Worm (Caenorhabditis elegans) whole organism, L1 larva: ENCODE measurements around the gene F02C12.3.

ENCODE experiments used
- C16A3.4 ChIP-seq: fragments of 150-350 bp; optimal IDR thresholded peaks from 2 replicates; lab custom pipeline; 2014; ENCODE audit warnings: missing biosample characterization, missing genetic modification characterization
- C34B4.2 ChIP-seq: sonication (generic microtip); optimal IDR thresholded peaks from 2 replicates; lab custom pipeline; 2017; ENCODE audit warnings: mild to moderate bottlenecking, missing genetic modification characterization, missing compliant biosample characterization
- F16B12.6 ChIP-seq: fragments of 150-350 bp; optimal IDR thresholded peaks from 2 replicates; lab custom pipeline; 2014; ENCODE audit warnings: missing biosample characterization, missing genetic modification characterization
- aha-1 ChIP-seq: fragments of 150-350 bp; optimal IDR thresholded peaks from 2 replicates; lab custom pipeline; 2014; ENCODE audit warnings: missing biosample characterization, missing genetic modification characterization
- alr-1 ChIP-seq: fragments of 200-800 bp; sonication (Bioruptor generic); optimal IDR thresholded peaks from 2 replicates; lab custom pipeline; 2018; ENCODE audit warnings: borderline replicate concordance, mild to moderate bottlenecking, missing genetic modification characterization, missing compliant biosample characterization
- ama-1 ChIP-seq: fragments of 150-350 bp; optimal IDR thresholded peaks from 2 replicates; lab custom pipeline; 2014
- blmp-1 ChIP-seq: fragments of 150-350 bp; optimal IDR thresholded peaks from 2 replicates; lab custom pipeline; 2014; ENCODE audit warnings: missing biosample characterization, missing genetic modification characterization
- ceh-8 ChIP-seq: fragments of 200-800 bp; sonication (Bioruptor generic); optimal IDR thresholded peaks from 2 replicates; lab custom pipeline; 2018; ENCODE audit warnings: mild to moderate bottlenecking, missing genetic modification characterization, moderate library complexity, missing compliant biosample characterization
- ceh-82 ChIP-seq, 3 experiments: fragments of 150-350 bp in 1 of 3; sonication (generic microtip) in 2 of 3; optimal IDR thresholded peaks; 2 replicates each; lab custom pipeline; 2014 to 2017; ENCODE audit warnings: missing biosample characterization in 3 of 3, missing genetic modification characterization in 3 of 3
- ces-1 ChIP-seq: fragments of 150-350 bp; optimal IDR thresholded peaks from 2 replicates; lab custom pipeline; 2014; ENCODE audit warnings: missing biosample characterization, missing genetic modification reagents, missing genetic modification characterization
- dpl-1 ChIP-seq, 3 experiments: fragments of 150-350 bp in 2 of 3; sonication (generic microtip) in 1 of 3; optimal IDR thresholded peaks; 2 replicates each; lab custom pipeline; 2014 to 2017; ENCODE audit warnings: missing biosample characterization in 3 of 3, missing genetic modification characterization in 3 of 3, missing genetic modification reagents in 3 of 3
- dsc-1 ChIP-seq: sonication (generic microtip); optimal IDR thresholded peaks from 2 replicates; lab custom pipeline; 2016; ENCODE audit warnings: mild to moderate bottlenecking, missing genetic modification characterization, missing compliant biosample characterization
- efl-3 ChIP-seq: fragments of 200-800 bp; sonication (Bioruptor generic); optimal IDR thresholded peaks from 2 replicates; lab custom pipeline; 2018; ENCODE audit warnings: mild to moderate bottlenecking, missing genetic modification characterization, missing compliant biosample characterization
- elt-2 ChIP-seq: sonication (generic microtip); optimal IDR thresholded peaks from 2 replicates; lab custom pipeline; 2016; ENCODE audit warnings: missing genetic modification characterization, mild to moderate bottlenecking, inconsistent platforms, missing compliant biosample characterization, missing genetic modification reagents
- fkh-4 ChIP-seq: sonication (generic microtip); optimal IDR thresholded peaks from 2 replicates; lab custom pipeline; 2016; ENCODE audit warnings: missing compliant biosample characterization, missing genetic modification characterization, borderline replicate concordance
- fos-1 ChIP-seq: fragments of 150-350 bp; optimal IDR thresholded peaks from 2 replicates; lab custom pipeline; 2014; ENCODE audit warnings: missing biosample characterization, missing genetic modification characterization
- grh-1 ChIP-seq: fragments of 200-800 bp; sonication (Bioruptor generic); IDR thresholded peaks from 2 replicates; pipeline ENCODE4 v1.3.6; 2022; ENCODE audit warnings: missing genetic modification reagents, missing genetic modification characterization, missing compliant biosample characterization
- hpl-2 ChIP-seq: fragments of 150-350 bp; optimal IDR thresholded peaks from 2 replicates; lab custom pipeline; 2014; ENCODE audit warnings: missing biosample characterization, missing genetic modification reagents, missing genetic modification characterization
- irx-1 ChIP-seq: sonication (generic microtip); optimal IDR thresholded peaks from 2 replicates; lab custom pipeline; 2016; ENCODE audit warnings: missing genetic modification characterization, missing compliant biosample characterization
- isw-1 ChIP-seq: fragments of 200-800 bp; sonication (Bioruptor generic); IDR thresholded peaks from 2 replicates; pipeline ENCODE4 v1.3.6; 2022; ENCODE audit warnings: missing genetic modification characterization, missing compliant biosample characterization
- jun-1 ChIP-seq: fragments of 150-350 bp; optimal IDR thresholded peaks from 2 replicates; lab custom pipeline; 2014; ENCODE audit warnings: missing biosample characterization, missing genetic modification reagents, missing genetic modification characterization
- lin-13 ChIP-seq: fragments of 150-350 bp; optimal IDR thresholded peaks from 2 replicates; lab custom pipeline; 2014; ENCODE audit warnings: missing biosample characterization, missing genetic modification reagents, missing genetic modification characterization
- lin-14 ChIP-seq: fragments of 200-800 bp; sonication (Bioruptor generic); optimal IDR thresholded peaks from 2 replicates; lab custom pipeline; 2018; ENCODE audit warnings: mild to moderate bottlenecking, missing genetic modification characterization, moderate library complexity, missing compliant biosample characterization
- lin-35 ChIP-seq, 2 experiments: fragments of 150-350 bp; optimal IDR thresholded peaks; 2 replicates each; lab custom pipeline; 2014; ENCODE audit warnings: missing biosample characterization in 2 of 2, missing genetic modification characterization in 2 of 2, missing genetic modification reagents in 2 of 2
- lin-39 ChIP-seq: fragments of 150-350 bp; optimal IDR thresholded peaks from 2 replicates; lab custom pipeline; 2014; ENCODE audit warnings: missing biosample characterization, missing genetic modification reagents, missing genetic modification characterization
- lir-3 ChIP-seq: sonication (generic microtip); optimal IDR thresholded peaks from 2 replicates; lab custom pipeline; 2016; ENCODE audit warnings: mild to moderate bottlenecking, missing genetic modification characterization, moderate library complexity, missing compliant biosample characterization; ENCODE audit not compliant: poor library complexity
- lsy-2 ChIP-seq, 2 experiments: fragments of 150-350 bp; optimal IDR thresholded peaks; 2 replicates each; lab custom pipeline; 2014; ENCODE audit warnings: missing biosample characterization in 2 of 2, missing genetic modification characterization in 2 of 2
- mab-9 ChIP-seq: fragments of 200-800 bp; sonication (Bioruptor generic); IDR thresholded peaks from 2 replicates; pipeline ENCODE4 v1.3.6; 2022; ENCODE audit warnings: missing genetic modification reagents, missing genetic modification characterization, missing compliant biosample characterization
- mdl-1 ChIP-seq, 2 experiments: fragments of 150-350 bp; optimal IDR thresholded peaks; 2 replicates each; lab custom pipeline; 2014 to 2017; ENCODE audit warnings: missing biosample characterization in 2 of 2, missing genetic modification characterization in 2 of 2, inconsistent platforms in 1 of 2
- mef-2 ChIP-seq: fragments of 150-350 bp; optimal IDR thresholded peaks from 2 replicates; lab custom pipeline; 2014; ENCODE audit warnings: missing biosample characterization, missing genetic modification characterization
- nhr-11 ChIP-seq: fragments of 150-350 bp; optimal IDR thresholded peaks from 2 replicates; lab custom pipeline; 2014; ENCODE audit warnings: missing biosample characterization, missing genetic modification characterization
- nhr-19 ChIP-seq: fragments of 200-800 bp; sonication (Bioruptor generic); conservative IDR thresholded peaks from 2 replicates; pipeline ENCODE4 v1.3.6; 2022; ENCODE audit warnings: missing genetic modification characterization, missing compliant biosample characterization
- nhr-20 ChIP-seq: sonication (generic microtip); optimal IDR thresholded peaks from 2 replicates; lab custom pipeline; 2016; ENCODE audit warnings: mild to moderate bottlenecking, missing genetic modification characterization, missing compliant biosample characterization
- nhr-28 ChIP-seq: fragments of 150-350 bp; optimal IDR thresholded peaks from 2 replicates; lab custom pipeline; 2014; ENCODE audit warnings: missing biosample characterization, missing genetic modification characterization
- nhr-76 ChIP-seq: sonication (generic microtip); optimal IDR thresholded peaks from 2 replicates; lab custom pipeline; 2017; ENCODE audit warnings: missing biosample characterization, missing genetic modification characterization
- nhr-85 ChIP-seq: sonication (generic microtip); peaks from one replicate; lab custom pipeline; 2016; ENCODE audit warnings: missing genetic modification characterization, inconsistent platforms, missing compliant biosample characterization
- nhr-90 ChIP-seq: sonication (generic microtip); optimal IDR thresholded peaks from 2 replicates; lab custom pipeline; 2016; ENCODE audit warnings: mild to moderate bottlenecking, missing genetic modification characterization, missing compliant biosample characterization; ENCODE audit not compliant: poor library complexity
- pqm-1 ChIP-seq: sonication (generic microtip); optimal IDR thresholded peaks from 3 replicates; lab custom pipeline; 2017; ENCODE audit warnings: missing biosample characterization, missing genetic modification characterization
- snpc-4 ChIP-seq: fragments of 150-350 bp; optimal IDR thresholded peaks from 2 replicates; lab custom pipeline; 2014; ENCODE audit warnings: missing biosample characterization, missing genetic modification characterization
- snu-23 ChIP-seq: sonication (generic microtip); optimal IDR thresholded peaks from 2 replicates; lab custom pipeline; 2016; ENCODE audit warnings: missing genetic modification characterization, missing compliant biosample characterization
- sox-4 ChIP-seq: sonication (generic microtip); optimal IDR thresholded peaks from 2 replicates; lab custom pipeline; 2016; ENCODE audit warnings: missing genetic modification characterization, missing compliant biosample characterization
- sptf-1 ChIP-seq: fragments of 150-350 bp; optimal IDR thresholded peaks from 2 replicates; lab custom pipeline; 2014; ENCODE audit warnings: missing biosample characterization, missing genetic modification characterization
- sup-37 ChIP-seq: fragments of 200-800 bp; sonication (Bioruptor generic); optimal IDR thresholded peaks from 2 replicates; lab custom pipeline; 2018; ENCODE audit warnings: mild to moderate bottlenecking, missing genetic modification characterization, missing compliant biosample characterization
- tbx-2 ChIP-seq: sonication (generic microtip); optimal IDR thresholded peaks from 2 replicates; lab custom pipeline; 2016; ENCODE audit warnings: missing genetic modification characterization, missing compliant biosample characterization
- tlp-1 ChIP-seq: fragments of 150-350 bp; optimal IDR thresholded peaks from 2 replicates; lab custom pipeline; 2014; ENCODE audit warnings: missing biosample characterization, missing genetic modification characterization
- unc-130 ChIP-seq: fragments of 150-350 bp; optimal IDR thresholded peaks from 2 replicates; lab custom pipeline; 2017; ENCODE audit warnings: missing biosample characterization, missing genetic modification characterization, inconsistent platforms
- unc-62 ChIP-seq: fragments of 150-350 bp; optimal IDR thresholded peaks from 2 replicates; lab custom pipeline; 2014; ENCODE audit warnings: missing biosample characterization, missing genetic modification reagents, missing genetic modification characterization
- xbp-1 ChIP-seq: sonication (generic microtip); optimal IDR thresholded peaks from 2 replicates; lab custom pipeline; 2016; ENCODE audit warnings: missing genetic modification characterization, missing compliant biosample characterization
- zag-1 ChIP-seq: fragments of 150-350 bp; optimal IDR thresholded peaks from 2 replicates; lab custom pipeline; 2014; ENCODE audit warnings: missing biosample characterization, missing genetic modification characterization
- zip-4 ChIP-seq: fragments of 200-800 bp; sonication (Bioruptor generic); optimal IDR thresholded peaks from 2 replicates; lab custom pipeline; 2018; ENCODE audit warnings: mild to moderate bottlenecking, missing genetic modification characterization, moderate library complexity, missing compliant biosample characterization
- ztf-11 ChIP-seq, 2 experiments: sonication (generic microtip); optimal IDR thresholded peaks; 2 replicates each; lab custom pipeline; 2016 to 2017; ENCODE audit warnings: missing genetic modification characterization in 2 of 2, missing biosample characterization in 1 of 2, missing compliant biosample characterization in 1 of 2

F02C12.3 gene

DNA sequence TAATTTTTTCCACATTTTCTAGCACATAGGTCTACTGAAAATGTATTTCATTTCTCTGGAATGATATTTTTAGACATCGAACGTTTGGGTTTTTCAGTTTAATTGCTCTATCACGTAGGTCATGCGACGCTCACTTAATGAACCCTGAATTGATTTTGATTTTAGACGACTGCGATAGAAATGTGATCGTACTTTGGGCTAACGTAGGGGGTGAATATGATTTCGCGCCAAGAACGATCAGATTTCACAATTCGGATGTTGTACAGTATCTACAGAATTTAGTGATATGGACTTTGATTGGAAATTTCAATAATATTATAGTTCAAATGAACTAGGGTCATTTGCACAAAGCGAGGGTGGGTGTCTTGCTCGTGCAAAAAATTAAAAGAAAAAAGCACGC lies 44.6 kb upstream of the F02C12.3 start (continued):
- TF ChIP-seq elt-2 (tag; lab: Kevin White, UChicago) (no peak), snpc-4 (no peak), jun-1 (tag; lab: Kevin White, UChicago) (no peak), lin-14 (GFP tag; lab: Kevin White, UChicago) (peak; percentile 24), fos-1 (no peak), C34B4.2 (no peak), nhr-85 (peak; percentile 71), nhr-28 (tag; lab: Kevin White, UChicago) (no peak), alr-1 (tag; lab: Kevin White, UChicago) (no peak), efl-3 (GFP tag; lab: Kevin White, UChicago) (no peak), isw-1 (GFP tag; lab: Robert Waterston, UW) (no peak), sox-4 (no peak), ceh-82 (tag; optimal IDR thresholded peaks at IDR 0.05; lab: Kevin White, UChicago) (no peak), aha-1 (tag; lab: Kevin White, UChicago) (no peak), fkh-4 (tag; lab: Kevin White, UChicago) (no peak), zip-4 (GFP tag; lab: Kevin White, UChicago) (no peak), tbx-2 (tag; lab: Kevin White, UChicago) (peak; percentile 23), mab-9 (GFP tag; lab: Robert Waterston, UW) (no peak), grh-1 (no peak), F16B12.6 (tag; lab: Kevin White, UChicago) (no peak), nhr-19 (GFP tag; lab: Robert Waterston, UW) (peak; percentile 82), lir-3 (no peak), dpl-1 (GFP tag; optimal IDR thresholded peaks at IDR 0.05; lab: Kevin White, UChicago) (no peak), lin-35 (GFP tag; optimal IDR thresholded peaks at IDR 0.05; lab: Kevin White, UChicago) (peak in 1 of 2 experiments; percentile 45), hpl-2 (no peak), unc-62 (GFP tag; lab: Kevin White, UChicago) (no peak), ama-1 (no peak), ceh-8 (no peak), tlp-1 (no peak), ces-1 (GFP tag; lab: Kevin White, UChicago) (no peak), xbp-1 (tag; lab: Kevin White, UChicago) (no peak), blmp-1 (tag; lab: Kevin White, UChicago) (peak; percentile 0), unc-130 (tag; lab: Kevin White, UChicago) (no peak), pqm-1 (tag; lab: Kevin White, UChicago) (no peak), lin-39 (tag; lab: Kevin White, UChicago) (no peak)

DNA sequence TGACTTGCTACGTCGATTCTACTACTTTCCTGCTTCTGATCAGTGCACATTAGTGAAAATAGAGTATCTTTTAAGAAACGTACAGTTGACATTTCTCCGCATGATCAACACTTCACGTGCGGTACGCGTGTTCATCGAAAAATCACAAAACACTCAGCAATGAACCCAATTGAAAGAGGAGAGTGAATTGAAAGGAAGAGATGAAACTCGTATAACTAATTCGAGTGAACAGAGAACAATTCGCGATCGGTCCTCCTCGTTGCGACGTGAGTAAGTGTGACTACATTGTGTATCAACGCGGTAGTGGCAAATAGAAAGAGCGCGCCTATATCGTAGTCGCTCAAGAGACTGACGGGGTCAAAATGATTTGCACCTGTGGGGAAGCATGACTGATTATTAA lies 43.2 kb upstream of the F02C12.3 start:
- peak; percentile 88 for TF ChIP-seq snu-23 (GFP tag; lab: Kevin White, UChicago)
- no peak for TF ChIP-seq zag-1 (tag; lab: Kevin White, UChicago)
- TF ChIP-seq nhr-85 = peak; percentile 99
- TF ChIP-seq jun-1 (tag; lab: Kevin White, UChicago) = peak; percentile 67
- no peak for TF ChIP-seq unc-130 (tag; lab: Kevin White, UChicago)
- TF ChIP-seq lir-3 = peak; percentile 17
- peak; percentile 36 to 79 for TF ChIP-seq lsy-2 (tag; optimal IDR thresholded peaks at IDR 0.05; lab: Kevin White, UChicago)
- no peak for TF ChIP-seq dsc-1 (tag; lab: Kevin White, UChicago)
- TF ChIP-seq nhr-20 = peak; percentile 99
- peak; percentile 75 for TF ChIP-seq C16A3.4 (tag; lab: Kevin White, UChicago)
- TF ChIP-seq nhr-76 (tag; lab: Kevin White, UChicago) = peak; percentile 41
- TF ChIP-seq fos-1 = peak; percentile 26
- peak; percentile 98 for TF ChIP-seq nhr-19 (GFP tag; lab: Robert Waterston, UW)
- TF ChIP-seq lin-35 (GFP tag; optimal IDR thresholded peaks at IDR 0.05; lab: Kevin White, UChicago) = peak in 1 of 2 experiments; percentile 84
- no peak for TF ChIP-seq F16B12.6 (tag; lab: Kevin White, UChicago)
- TF ChIP-seq fkh-4 (tag; lab: Kevin White, UChicago) = no peak
- peak; percentile 2 for TF ChIP-seq mef-2
- peak; percentile 92 for TF ChIP-seq lin-14 (GFP tag; lab: Kevin White, UChicago)
- peak; percentile 48 for TF ChIP-seq sup-37 (GFP tag; lab: Kevin White, UChicago)
- peak; percentile 77 for TF ChIP-seq grh-1
- TF ChIP-seq nhr-28 (tag; lab: Kevin White, UChicago) = no peak
- TF ChIP-seq mdl-1 (tag; optimal IDR thresholded peaks at IDR 0.05; lab: Kevin White, UChicago) = peak in 1 of 2 experiments; percentile 88
- no peak for TF ChIP-seq sptf-1
- TF ChIP-seq nhr-11 (tag; lab: Kevin White, UChicago) = peak; percentile 32
- peak; percentile 61 for TF ChIP-seq elt-2 (tag; lab: Kevin White, UChicago)
- TF ChIP-seq nhr-90 = peak; percentile 88
- TF ChIP-seq ztf-11 (tag; optimal IDR thresholded peaks at IDR 0.05; lab: Kevin White, UChicago) = no peak
- TF ChIP-seq blmp-1 (tag; lab: Kevin White, UChicago) = peak; percentile 94
- peak; percentile 58 for TF ChIP-seq irx-1 (tag; lab: Kevin White, UChicago)
- TF ChIP-seq lin-13 (GFP tag; lab: Kevin White, UChicago) = peak; percentile 38
- peak; percentile 35 for TF ChIP-seq xbp-1 (tag; lab: Kevin White, UChicago)
